Worm (Caenorhabditis elegans): ENCODE measurements around the gene magu-4.
A peak's percentile ranks its signal among the peaks of the same experiment; 100 is the strongest.

Gene magu-4

DNA sequence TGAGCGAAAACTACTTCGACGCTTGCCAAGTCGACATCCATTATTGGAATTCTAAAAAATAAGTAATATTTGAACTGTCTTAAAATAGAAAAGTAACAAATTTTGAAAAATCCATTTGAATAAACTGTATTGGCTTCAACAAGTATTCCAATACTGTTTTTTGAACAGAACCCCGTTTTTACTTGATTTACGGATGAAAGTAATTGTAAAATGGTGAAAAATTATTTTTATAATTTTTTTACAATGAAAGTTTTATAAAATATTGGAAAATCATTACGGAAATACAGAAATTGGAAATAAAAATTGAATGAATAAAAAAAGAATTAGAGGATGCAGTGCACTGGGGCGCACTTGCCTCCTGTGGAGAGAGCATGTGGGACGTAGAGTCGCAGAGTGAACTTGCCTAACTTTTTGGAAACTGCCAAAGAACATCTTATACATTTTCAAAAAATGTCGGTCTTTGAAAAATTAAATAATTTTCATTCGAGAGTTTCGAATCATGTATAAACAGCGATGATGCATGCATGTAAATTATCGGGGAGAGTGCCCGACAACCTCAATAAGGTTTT, 27.2 kb upstream of the magu-4 start, which contains the start of gene rrp-1:
Gene rrp-1, minus strand, starts transcription at position 51 of the 569 bp plus-strand sequence.
- TF ChIP-seq tbx-37 (GFP tag; conservative IDR thresholded peaks at IDR 0.05) (no peak), tra-4 (tag; optimal IDR thresholded peaks at IDR 0.05) (no peak), ceh-13 (GFP tag; optimal IDR thresholded peaks at IDR 0.05) (no peak), sea-1 (GFP tag; conservative IDR thresholded peaks at IDR 0.05) (no peak), aly-1 (tag; optimal IDR thresholded peaks at IDR 0.05) (no peak), ama-1 (optimal IDR thresholded peaks at IDR 0.05) (no peak), ets-7 (tag; optimal IDR thresholded peaks at IDR 0.05) (no peak), pes-1 (GFP tag; IDR thresholded peaks at IDR 0.05) (no peak), ceh-36 (tag; optimal IDR thresholded peaks at IDR 0.05) (no peak), scrt-1 (GFP tag; IDR thresholded peaks at IDR 0.05) (no peak), hmbx-1 (tag; optimal IDR thresholded peaks at IDR 0.05) (no peak), F13C5.2 (tag; optimal IDR thresholded peaks at IDR 0.05) (no peak), tbx-11 (GFP tag; IDR thresholded peaks at IDR 0.05) (no peak), flt-1 (GFP tag; IDR thresholded peaks at IDR 0.05) (no peak), B0310.2 (tag; optimal IDR thresholded peaks at IDR 0.05) (no peak), hnd-1 (tag; optimal IDR thresholded peaks at IDR 0.05) (no peak), hmg-4 (GFP tag; optimal IDR thresholded peaks at IDR 0.05) (no peak)

DNA sequence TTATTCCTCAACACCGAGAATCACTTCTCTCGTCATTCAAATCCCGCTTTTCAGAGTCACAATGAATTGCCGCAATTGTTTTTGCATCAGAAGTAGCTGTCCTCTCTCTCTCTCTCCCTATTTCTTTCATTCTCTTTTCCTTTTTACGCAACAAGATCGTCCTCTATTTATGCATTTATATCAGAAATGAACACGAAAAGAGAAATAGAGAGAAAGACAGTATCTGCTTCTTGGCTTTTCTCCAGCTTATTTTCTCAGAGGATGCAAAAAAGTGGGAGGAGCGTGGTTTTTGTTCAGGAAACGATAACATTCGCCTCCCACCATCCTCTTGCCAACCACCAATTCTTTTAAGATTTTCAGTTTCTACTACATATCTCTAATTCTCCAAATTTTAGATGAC, 26.7 kb upstream of the magu-4 start, which contains the start of gene mam-2:
Gene mam-2, plus strand, starts transcription at position 301 of the 400 bp plus-strand sequence.
- no peak for TF ChIP-seq tbx-11 (GFP tag; IDR thresholded peaks at IDR 0.05)
- no peak for TF ChIP-seq hmg-4 (GFP tag; optimal IDR thresholded peaks at IDR 0.05)
- TF ChIP-seq ceh-36 (tag; optimal IDR thresholded peaks at IDR 0.05) = no peak
- TF ChIP-seq scrt-1 (GFP tag; IDR thresholded peaks at IDR 0.05) = no peak
- no peak for TF ChIP-seq sea-1 (GFP tag; conservative IDR thresholded peaks at IDR 0.05)
- TF ChIP-seq tbx-37 (GFP tag; conservative IDR thresholded peaks at IDR 0.05) = no peak
- TF ChIP-seq aly-1 (tag; optimal IDR thresholded peaks at IDR 0.05) = no peak
- no peak for TF ChIP-seq ceh-13 (GFP tag; optimal IDR thresholded peaks at IDR 0.05)
- no peak for TF ChIP-seq flt-1 (GFP tag; IDR thresholded peaks at IDR 0.05)
- no peak for TF ChIP-seq B0310.2 (tag; optimal IDR thresholded peaks at IDR 0.05)
- no peak for TF ChIP-seq hmbx-1 (tag; optimal IDR thresholded peaks at IDR 0.05)

DNA sequence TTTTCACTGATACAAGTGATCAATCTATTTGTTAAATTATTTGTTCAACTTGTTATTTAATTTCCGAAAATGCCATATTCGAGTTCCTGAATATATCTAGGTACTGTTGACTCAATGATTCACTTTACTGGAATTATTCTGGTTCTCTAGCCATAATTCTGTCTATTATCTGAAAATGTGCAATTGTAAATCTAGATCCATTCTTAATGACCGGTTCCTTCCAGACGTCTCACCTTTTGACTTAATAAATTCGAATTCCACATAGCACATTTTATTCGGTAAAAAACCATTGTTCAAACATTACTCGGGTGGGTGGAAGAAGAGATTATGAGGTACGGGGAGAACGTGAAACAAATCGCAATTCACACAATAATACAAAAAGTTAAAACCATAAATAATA, 20.1 kb upstream of the magu-4 start:
- no peak for TF ChIP-seq B0310.2 (tag; optimal IDR thresholded peaks at IDR 0.05)
- no peak for TF ChIP-seq pes-1 (GFP tag; IDR thresholded peaks at IDR 0.05)
- TF ChIP-seq tra-4 (tag; optimal IDR thresholded peaks at IDR 0.05) = no peak
- TF ChIP-seq flt-1 (GFP tag; IDR thresholded peaks at IDR 0.05) = no peak
- TF ChIP-seq ama-1 (optimal IDR thresholded peaks at IDR 0.05) = no peak
- TF ChIP-seq hmbx-1 (tag; optimal IDR thresholded peaks at IDR 0.05) = no peak
- no peak for TF ChIP-seq scrt-1 (GFP tag; IDR thresholded peaks at IDR 0.05)
- TF ChIP-seq tbx-37 (GFP tag; conservative IDR thresholded peaks at IDR 0.05) = no peak
- TF ChIP-seq sea-1 (GFP tag; conservative IDR thresholded peaks at IDR 0.05) = no peak
- no peak for TF ChIP-seq ceh-36 (tag; optimal IDR thresholded peaks at IDR 0.05)
- no peak for TF ChIP-seq hnd-1 (tag; optimal IDR thresholded peaks at IDR 0.05)
- TF ChIP-seq hmg-4 (GFP tag; optimal IDR thresholded peaks at IDR 0.05) = no peak

DNA sequence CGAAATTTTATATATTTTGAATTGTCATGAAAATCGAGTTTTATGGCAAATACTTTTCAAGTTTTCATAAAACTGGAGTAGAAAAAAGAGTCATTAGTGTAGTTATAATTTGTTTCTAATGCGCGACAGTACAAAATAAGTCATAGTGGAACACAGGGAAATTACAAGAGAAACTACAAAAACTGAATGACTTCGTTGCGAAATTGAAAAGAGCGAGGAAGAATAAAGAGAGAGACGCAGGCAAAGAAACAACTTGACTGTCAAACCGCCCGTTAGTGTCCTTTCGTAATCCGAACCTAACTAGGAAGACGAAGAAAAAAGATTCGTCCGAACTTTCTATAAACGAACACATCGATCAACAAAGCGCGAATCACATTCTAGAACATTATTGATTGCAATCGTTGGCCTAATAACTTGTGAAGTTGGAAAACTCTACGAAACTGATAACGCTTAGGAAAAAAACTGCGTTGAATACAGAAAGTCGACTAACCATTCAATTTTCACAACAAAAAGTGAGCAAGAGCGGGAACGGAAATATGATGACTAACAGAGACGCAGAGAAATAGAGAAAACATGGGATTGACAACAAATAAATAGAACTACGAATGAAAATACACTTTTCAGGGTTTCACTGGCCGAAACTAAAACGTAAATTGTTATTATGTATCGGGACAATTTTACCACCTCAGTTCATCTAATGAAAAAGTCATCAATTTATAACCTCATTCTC, 16.0 kb upstream of the magu-4 start:
- no peak for TF ChIP-seq scrt-1 (GFP tag; IDR thresholded peaks at IDR 0.05)

DNA sequence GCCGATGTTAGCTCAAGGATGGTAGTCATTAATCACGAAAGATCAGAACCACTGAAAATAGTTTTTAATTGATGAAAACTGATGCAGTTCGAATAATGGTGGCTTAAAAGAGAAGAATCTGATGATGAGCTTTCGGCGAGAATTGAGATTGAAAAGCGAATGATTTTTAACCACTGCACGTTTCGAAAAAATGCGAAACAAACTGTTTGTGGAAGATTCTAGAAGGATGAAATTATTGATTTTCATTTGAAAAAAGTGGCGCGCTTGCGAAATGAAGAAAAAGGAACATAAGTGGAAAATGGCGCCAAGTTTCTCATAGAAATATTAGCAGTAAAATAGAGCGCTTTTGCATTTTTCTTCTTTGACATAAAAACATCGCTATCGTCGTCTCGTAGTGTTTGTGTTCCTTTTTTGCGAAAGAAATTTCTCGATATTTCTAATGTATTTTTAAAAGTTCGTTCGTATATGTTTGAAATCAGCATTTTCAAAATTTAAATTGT, 14.6 kb upstream of the magu-4 start, which contains the start of gene uba-1:
Gene uba-1, minus strand, starts transcription at position 51 of the 500 bp plus-strand sequence.
- TF ChIP-seq hmg-4 (GFP tag; optimal IDR thresholded peaks at IDR 0.05) (no peak), ama-1 (optimal IDR thresholded peaks at IDR 0.05) (peak; percentile 61)

DNA sequence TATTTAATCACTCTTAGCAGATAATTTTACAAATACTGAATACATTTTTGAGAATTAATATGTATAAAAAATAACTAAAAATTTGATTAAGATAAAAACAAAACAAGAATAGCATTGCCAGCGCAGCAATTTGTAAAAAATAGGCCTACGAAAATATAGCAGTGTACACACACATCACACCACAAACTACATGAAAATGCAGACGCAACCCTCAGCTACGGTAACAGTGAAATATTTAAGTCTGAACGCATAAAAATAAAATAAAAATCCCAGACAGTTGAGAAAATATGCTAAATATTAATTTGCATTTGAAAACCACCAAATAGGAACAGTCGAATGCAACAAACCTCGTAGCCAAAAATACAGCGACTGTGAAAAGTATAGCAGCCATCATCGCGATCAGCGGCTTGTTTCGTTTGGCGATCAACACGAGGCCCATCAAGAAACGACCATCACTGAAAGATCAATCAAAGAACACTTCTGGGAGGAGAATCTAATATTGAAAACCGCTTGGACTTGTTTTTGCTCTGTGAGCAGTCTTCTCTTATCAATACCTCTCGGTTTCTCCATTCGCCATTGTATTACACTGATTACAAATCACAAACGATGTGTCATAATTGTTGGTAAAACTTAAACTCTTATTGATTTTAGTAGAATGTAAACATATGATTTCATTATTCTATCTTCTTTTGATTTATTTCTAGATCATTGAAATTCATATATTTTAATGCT, 10.9 kb upstream of the magu-4 start, which contains the start of gene pyp-1:
Gene pyp-1, minus strand, starts transcription at position 439 of the 732 bp plus-strand sequence.
- no peak for TF ChIP-seq hnd-1 (tag; optimal IDR thresholded peaks at IDR 0.05)
- no peak for TF ChIP-seq tbx-37 (GFP tag; conservative IDR thresholded peaks at IDR 0.05)

DNA sequence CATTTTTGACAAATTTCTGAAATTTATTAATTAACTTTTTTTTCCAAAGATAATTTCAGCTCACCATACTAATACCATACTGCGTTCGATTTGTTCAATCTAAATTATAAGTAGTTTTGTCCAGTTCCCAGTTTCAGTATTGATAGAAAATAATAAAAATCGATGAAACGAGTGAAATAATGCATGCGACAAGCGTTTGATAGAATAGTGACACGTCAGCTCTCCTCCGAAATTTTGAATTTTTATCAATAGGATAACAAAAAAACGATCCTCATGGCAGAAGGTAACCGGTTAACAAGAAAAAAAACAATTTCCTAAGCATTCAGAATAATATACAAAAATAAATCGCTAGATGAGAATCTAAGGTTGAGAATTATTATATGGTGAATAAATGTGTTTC, 7.8 kb upstream of the magu-4 start, which contains the start of gene C47E12.3:
Gene C47E12.3, minus strand, starts transcription at position 101 of the 400 bp plus-strand sequence.
- no peak for TF ChIP-seq aly-1 (tag; optimal IDR thresholded peaks at IDR 0.05)
- no peak for TF ChIP-seq tbx-11 (GFP tag; IDR thresholded peaks at IDR 0.05)
- no peak for TF ChIP-seq pes-1 (GFP tag; IDR thresholded peaks at IDR 0.05)
- TF ChIP-seq ceh-13 (GFP tag; optimal IDR thresholded peaks at IDR 0.05) = no peak
- no peak for TF ChIP-seq ama-1 (optimal IDR thresholded peaks at IDR 0.05)
- TF ChIP-seq ceh-36 (tag; optimal IDR thresholded peaks at IDR 0.05) = no peak
- TF ChIP-seq F13C5.2 (tag; optimal IDR thresholded peaks at IDR 0.05) = no peak
- no peak for TF ChIP-seq tbx-37 (GFP tag; conservative IDR thresholded peaks at IDR 0.05)
- no peak for TF ChIP-seq flt-1 (GFP tag; IDR thresholded peaks at IDR 0.05)

DNA sequence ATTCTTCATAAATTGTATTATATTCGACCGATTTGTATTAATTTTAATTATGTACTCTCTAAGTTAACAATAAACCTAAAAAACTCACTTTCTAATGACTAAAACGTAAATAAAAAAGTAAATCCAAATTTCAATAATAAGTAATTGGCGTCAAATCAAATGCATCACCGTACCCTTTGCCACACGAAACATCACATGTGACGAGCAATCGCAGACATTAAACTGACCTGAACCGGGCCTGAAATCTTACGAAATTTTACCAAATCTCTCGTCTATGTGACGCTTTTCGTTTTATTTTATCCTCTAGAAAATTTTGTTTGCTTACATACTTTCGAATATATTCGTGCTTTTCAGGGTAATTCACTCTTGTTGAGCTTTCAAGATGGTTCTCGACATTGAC, 6.2 kb upstream of the magu-4 start, which contains the start of the genes C47E12.2 and sars-1:
Gene C47E12.2, minus strand, starts transcription at position 131 of the 400 bp plus-strand sequence.
Gene sars-1, plus strand, starts transcription at position 355 of the 400 bp plus-strand sequence.
- TF ChIP-seq aly-1 (tag; optimal IDR thresholded peaks at IDR 0.05) = no peak
- no peak for TF ChIP-seq hmg-4 (GFP tag; optimal IDR thresholded peaks at IDR 0.05)
- TF ChIP-seq ets-7 (tag; optimal IDR thresholded peaks at IDR 0.05) = no peak
- no peak for TF ChIP-seq scrt-1 (GFP tag; IDR thresholded peaks at IDR 0.05)
- TF ChIP-seq F13C5.2 (tag; optimal IDR thresholded peaks at IDR 0.05) = no peak
- TF ChIP-seq hnd-1 (tag; optimal IDR thresholded peaks at IDR 0.05) = no peak
- TF ChIP-seq tbx-11 (GFP tag; IDR thresholded peaks at IDR 0.05) = no peak
- no peak for TF ChIP-seq pes-1 (GFP tag; IDR thresholded peaks at IDR 0.05)
- no peak for TF ChIP-seq tra-4 (tag; optimal IDR thresholded peaks at IDR 0.05)
- TF ChIP-seq hmbx-1 (tag; optimal IDR thresholded peaks at IDR 0.05) = no peak
- no peak for TF ChIP-seq B0310.2 (tag; optimal IDR thresholded peaks at IDR 0.05)
- TF ChIP-seq ama-1 (optimal IDR thresholded peaks at IDR 0.05) = no peak
- no peak for TF ChIP-seq tbx-37 (GFP tag; conservative IDR thresholded peaks at IDR 0.05)
- no peak for TF ChIP-seq sea-1 (GFP tag; conservative IDR thresholded peaks at IDR 0.05)
- no peak for TF ChIP-seq flt-1 (GFP tag; IDR thresholded peaks at IDR 0.05)
- no peak for TF ChIP-seq ceh-36 (tag; optimal IDR thresholded peaks at IDR 0.05)
